Worm (Caenorhabditis elegans): ENCODE measurements around the gene K07H8.9.

DNA sequence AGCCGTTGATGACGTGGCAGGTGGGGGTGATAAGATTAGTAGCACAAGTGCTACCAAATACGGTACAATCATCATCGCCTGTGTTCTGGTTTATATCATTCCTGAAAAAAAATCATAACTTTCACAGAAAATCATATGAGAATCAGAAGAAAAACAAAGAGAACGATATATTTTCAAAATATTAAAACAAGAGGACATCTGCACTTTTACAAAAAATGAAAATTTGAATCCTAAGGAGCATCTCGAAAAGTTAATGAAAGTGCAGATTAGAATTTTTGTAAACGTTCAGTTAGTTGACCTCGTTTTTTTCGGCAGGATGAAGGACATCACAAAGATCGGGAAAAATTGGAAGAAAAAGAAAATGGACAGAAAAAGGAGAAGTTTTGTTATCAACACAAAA, 26.6 kb upstream of the K07H8.9 start, which contains the start of gene F35H10.10:
- TF ChIP-seq him-1 (tag; optimal IDR thresholded peaks at IDR 0.05) (no peak), dao-5 (tag; optimal IDR thresholded peaks at IDR 0.05) (no peak), W03F9.2 (tag; optimal IDR thresholded peaks at IDR 0.05) (no peak)

Measured in whole organism, L4/young adult.